Fruit fly (Drosophila melanogaster) whole organism, embryonic: ENCODE results near the gene CG43367.

ENCODE experiments used
- BEAF-32 ChIP-seq: fragments of 200-800 bp; sonication (Bioruptor generic); optimal IDR thresholded peaks from 3 replicates; lab custom pipeline; 2017; ENCODE audit warnings: missing biosample characterization, missing genetic modification characterization, mild to moderate bottlenecking, moderate library complexity, missing genetic modification reagents
- CG6254 ChIP-seq: fragments of 200-800 bp; sonication (Bioruptor generic); optimal IDR thresholded peaks from 3 replicates; lab custom pipeline; 2017; ENCODE audit warnings: mild to moderate bottlenecking, missing biosample characterization, missing genetic modification reagents, missing genetic modification characterization
- CG7745 ChIP-seq: fragments of 200-800 bp; sonication (Bioruptor generic); optimal IDR thresholded peaks from 2 replicates; lab custom pipeline; 2018; ENCODE audit warnings: missing biosample characterization, mild to moderate bottlenecking, missing genetic modification characterization, moderate library complexity
- CG8290 ChIP-seq, 3 experiments: fragments of 200-800 bp; sonication (Bioruptor generic); optimal IDR thresholded peaks; 2 replicates each; lab custom pipeline; 2016 to 2019; ENCODE audit warnings: missing biosample characterization in 3 of 3, missing genetic modification characterization in 3 of 3, mild to moderate bottlenecking in 2 of 3, moderate library complexity in 1 of 3
- Drgx ChIP-seq: fragments of 200-800 bp; sonication (Bioruptor generic); IDR thresholded peaks from 2 replicates; pipeline ENCODE4 v1.3.6; 2022; ENCODE audit warnings: missing biosample characterization, missing genetic modification characterization
- Side ChIP-seq: fragments of 200-800 bp; sonication (Bioruptor generic); optimal IDR thresholded peaks from 2 replicates; lab custom pipeline; 2016; ENCODE audit warnings: missing biosample characterization, missing genetic modification characterization
- bcd ChIP-seq: fragments of 200-800 bp; sonication (Bioruptor generic); optimal IDR thresholded peaks from 2 replicates; lab custom pipeline; 2017; ENCODE audit warnings: missing biosample characterization, mild to moderate bottlenecking, missing genetic modification characterization
- cg ChIP-seq: fragments of 200-800 bp; sonication (Bioruptor generic); optimal IDR thresholded peaks from 3 replicates; lab custom pipeline; 2019; ENCODE audit warnings: missing biosample characterization, mild to moderate bottlenecking, missing genetic modification characterization, moderate library complexity
- insv ChIP-seq, 2 experiments: fragments of 200-800 bp; sonication (Bioruptor generic); optimal IDR thresholded peaks; 3 replicates each; lab custom pipeline; 2016 to 2018; ENCODE audit warnings: missing biosample characterization in 2 of 2, missing genetic modification characterization in 2 of 2
- inv ChIP-seq: fragments of 200-800 bp; sonication (Bioruptor generic); IDR thresholded peaks from 2 replicates; pipeline ENCODE4 v1.3.6; 2022; ENCODE audit warnings: missing biosample characterization, missing genetic modification characterization; ENCODE audit not compliant: partially characterized antibody
- sim ChIP-seq: fragments of 200-800 bp; sonication (Bioruptor generic); IDR thresholded peaks from 2 replicates; pipeline ENCODE4 v1.3.6; 2022; ENCODE audit warnings: missing biosample characterization, missing genetic modification characterization
- tup ChIP-seq: fragments of 200-800 bp; sonication (Bioruptor generic); optimal IDR thresholded peaks from 2 replicates; lab custom pipeline; 2016; ENCODE audit warnings: missing biosample characterization, mild to moderate bottlenecking, missing genetic modification characterization, moderate library complexity

Gene CG43367

DNA sequence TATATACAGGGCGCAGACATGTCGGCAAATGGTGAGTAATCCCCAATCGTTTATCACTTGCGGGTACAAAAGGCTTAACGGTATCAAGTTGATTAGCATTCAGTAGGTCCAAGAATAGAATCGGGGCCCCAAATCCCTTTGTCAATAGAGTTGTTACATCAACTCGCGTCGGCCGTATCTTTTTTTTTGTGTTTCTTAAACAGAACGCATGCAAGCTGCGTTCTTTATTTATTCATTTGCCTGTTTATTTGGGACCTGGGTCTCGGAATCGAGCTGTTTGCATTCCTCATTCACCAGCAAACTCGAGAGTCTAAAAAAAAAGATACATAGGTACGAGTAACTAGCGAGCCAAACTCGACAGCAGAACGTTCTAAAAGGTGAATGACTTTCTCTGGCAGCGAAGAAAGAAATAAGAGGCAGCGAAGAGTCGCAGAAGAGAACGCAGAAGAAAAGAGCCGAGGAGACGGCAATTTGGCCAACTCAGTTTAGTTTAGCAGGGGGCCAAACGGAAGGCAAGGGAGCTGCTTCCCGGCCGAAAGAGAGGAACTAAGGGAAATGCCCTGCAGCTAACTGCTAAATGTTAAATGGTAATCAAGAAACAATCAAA, 78.5 kb downstream of the CG43367 start (continued):
- peak; percentile 43 for TF ChIP-seq CG8290 (GFP tag; optimal IDR thresholded peaks at IDR 0.05; lab: Kevin White, UChicago)
- TF ChIP-seq CG8290 (tag; optimal IDR thresholded peaks at IDR 0.05; lab: Kevin White, UChicago) = peak in 1 of 2 experiments; percentile 16
- peak; percentile 28 for TF ChIP-seq CG6254 (GFP tag; lab: Kevin White, UChicago)
- no peak for TF ChIP-seq Drgx (GFP tag; lab: Robert Waterston, UW)
- TF ChIP-seq cg (GFP tag; lab: Kevin White, UChicago) = no peak
- TF ChIP-seq insv (GFP tag; optimal IDR thresholded peaks at IDR 0.05; lab: Kevin White, UChicago) = no peak
- no peak for TF ChIP-seq bcd (GFP tag; lab: Kevin White, UChicago)
- TF ChIP-seq Side (GFP tag; lab: Kevin White, UChicago) = peak; percentile 33
- no peak for TF ChIP-seq tup (GFP tag; lab: Kevin White, UChicago)
- TF ChIP-seq inv (GFP tag; lab: Robert Waterston, UW) = no peak
- TF ChIP-seq sim (GFP tag; lab: Robert Waterston, UW) = 0 out of 2 replicates have a peak, but pooled peaks have one; percentile 18
- peak; percentile 43 for TF ChIP-seq CG7745
- TF ChIP-seq BEAF-32 (GFP tag; lab: Kevin White, UChicago) = no peak
